Fruit fly (Drosophila melanogaster) whole organism, embryonic: Measurements from ENCODE around the gene raptor.

Source experiments
- ATbp ChIP-seq: fragments of 200-800 bp; sonication (Bioruptor generic); optimal IDR thresholded peaks from 2 replicates; lab custom pipeline; 2017; ENCODE audit warnings: missing biosample characterization, mild to moderate bottlenecking, missing genetic modification characterization, missing genetic modification reagents
- Ada2b ChIP-seq: fragments of 200-800 bp; sonication (Bioruptor generic); IDR thresholded peaks from 2 replicates; pipeline ENCODE4 v1.3.6; 2022; ENCODE audit warnings: missing biosample characterization, missing genetic modification characterization
- Asciz ChIP-seq: fragments of 200-800 bp; sonication (Bioruptor generic); optimal IDR thresholded peaks from 2 replicates; lab custom pipeline; 2017; ENCODE audit warnings: missing biosample characterization, mild to moderate bottlenecking, missing genetic modification characterization, missing genetic modification reagents
- Atf-2 ChIP-seq: fragments of 200-800 bp; sonication (Bioruptor generic); optimal IDR thresholded peaks from 2 replicates; lab custom pipeline; 2016; ENCODE audit warnings: missing biosample characterization, missing genetic modification characterization
- B-H2 ChIP-seq: fragments of 200-800 bp; sonication (Bioruptor generic); optimal IDR thresholded peaks from 2 replicates; lab custom pipeline; 2018; ENCODE audit warnings: missing biosample characterization, mild to moderate bottlenecking, missing genetic modification characterization
- Bgb ChIP-seq: fragments of 200-800 bp; sonication (Bioruptor generic); IDR thresholded peaks from 2 replicates; pipeline ENCODE4 v1.3.6; 2022; ENCODE audit warnings: missing biosample characterization, missing genetic modification characterization; ENCODE audit not compliant: partially characterized antibody
- CG10431 ChIP-seq: fragments of 200-800 bp; sonication (Bioruptor generic); optimal IDR thresholded peaks from 3 replicates; lab custom pipeline; 2018; ENCODE audit warnings: missing biosample characterization, mild to moderate bottlenecking, missing genetic modification characterization
- CG10462 ChIP-seq: fragments of 200-800 bp; sonication (Bioruptor generic); optimal IDR thresholded peaks from 2 replicates; lab custom pipeline; 2016; ENCODE audit warnings: missing biosample characterization, missing genetic modification characterization
- CG11504 ChIP-seq: fragments of 200-800 bp; sonication (Bioruptor generic); optimal IDR thresholded peaks from 3 replicates; lab custom pipeline; 2019; ENCODE audit warnings: missing biosample characterization, mild to moderate bottlenecking, missing genetic modification characterization, moderate library complexity
- CG11696 ChIP-seq: fragments of 200-800 bp; sonication (Bioruptor generic); IDR thresholded peaks from 2 replicates; pipeline ENCODE4 v1.3.6; 2022; ENCODE audit warnings: missing biosample characterization, missing genetic modification characterization
- CG13287 ChIP-seq: fragments of 200-800 bp; sonication (Bioruptor generic); IDR thresholded peaks from 2 replicates; pipeline ENCODE4 v1.3.6; 2022; ENCODE audit warnings: missing biosample characterization, missing genetic modification characterization; ENCODE audit not compliant: partially characterized antibody
- CG16815 ChIP-seq: fragments of 200-800 bp; sonication (Bioruptor generic); optimal IDR thresholded peaks from 3 replicates; lab custom pipeline; 2017; ENCODE audit warnings: missing biosample characterization, mild to moderate bottlenecking, missing genetic modification characterization
- CG17186 ChIP-seq: fragments of 200-800 bp; sonication (Bioruptor generic); optimal IDR thresholded peaks from 3 replicates; lab custom pipeline; 2017; ENCODE audit warnings: missing biosample characterization, missing genetic modification reagents, missing genetic modification characterization
- CG18262 ChIP-seq: fragments of 200-800 bp; optimal IDR thresholded peaks from 3 replicates; lab custom pipeline; 2019; ENCODE audit warnings: missing biosample characterization, mild to moderate bottlenecking, missing genetic modification characterization, moderate library complexity
- CG2202 ChIP-seq: fragments of 200-800 bp; sonication (Bioruptor generic); optimal IDR thresholded peaks from 2 replicates; lab custom pipeline; 2018; ENCODE audit warnings: missing biosample characterization, mild to moderate bottlenecking, missing genetic modification characterization
- CG2712 ChIP-seq: fragments of 200-800 bp; optimal IDR thresholded peaks from 3 replicates; lab custom pipeline; 2019; ENCODE audit warnings: missing biosample characterization, mild to moderate bottlenecking, missing genetic modification characterization, moderate library complexity
- CG3281 ChIP-seq: fragments of 200-800 bp; sonication (Bioruptor generic); optimal IDR thresholded peaks from 3 replicates; lab custom pipeline; 2017; ENCODE audit warnings: missing biosample characterization, mild to moderate bottlenecking, missing genetic modification characterization
- CG34376 ChIP-seq: fragments of 200-800 bp; sonication (Bioruptor generic); optimal IDR thresholded peaks from 2 replicates; lab custom pipeline; 2018; ENCODE audit warnings: missing biosample characterization, mild to moderate bottlenecking, missing genetic modification characterization
- CG3847 ChIP-seq: fragments of 200-800 bp; sonication (Bioruptor generic); IDR thresholded peaks from 2 replicates; pipeline ENCODE4 v1.3.6; 2022; ENCODE audit warnings: missing biosample characterization, missing genetic modification characterization
- CG4730 ChIP-seq: fragments of 200-800 bp; sonication (Bioruptor generic); IDR thresholded peaks from 2 replicates; pipeline ENCODE4 v1.3.6; 2022; ENCODE audit warnings: missing biosample characterization, missing genetic modification characterization
- CG6175 ChIP-seq: fragments of 200-800 bp; sonication (Bioruptor generic); IDR thresholded peaks from 3 replicates; pipeline ENCODE4 v1.3.6; 2022; ENCODE audit warnings: missing biosample characterization, missing genetic modification characterization
- CG6813 ChIP-seq: fragments of 200-800 bp; sonication (Bioruptor generic); optimal IDR thresholded peaks from 2 replicates; lab custom pipeline; 2017; ENCODE audit warnings: missing biosample characterization, missing genetic modification characterization, mild to moderate bottlenecking, moderate library complexity, missing genetic modification reagents
- CG7786 ChIP-seq: fragments of 200-800 bp; sonication (Bioruptor generic); optimal IDR thresholded peaks from 2 replicates; lab custom pipeline; 2016; ENCODE audit warnings: missing biosample characterization, missing genetic modification characterization
- CHES-1-like ChIP-seq: fragments of 200-800 bp; sonication (Bioruptor generic); optimal IDR thresholded peaks from 2 replicates; lab custom pipeline; 2016; ENCODE audit warnings: missing biosample characterization, missing genetic modification characterization
- Dip3 ChIP-seq: fragments of 200-800 bp; sonication (Bioruptor generic); optimal IDR thresholded peaks from 3 replicates; lab custom pipeline; 2016; ENCODE audit warnings: missing biosample characterization, missing genetic modification characterization
- Dp ChIP-seq: fragments of 200-800 bp; sonication (Bioruptor generic); optimal IDR thresholded peaks from 2 replicates; lab custom pipeline; 2018; ENCODE audit warnings: missing biosample characterization, mild to moderate bottlenecking, missing genetic modification characterization, moderate library complexity
- Fer1 ChIP-seq: fragments of 200-800 bp; sonication (Bioruptor generic); optimal IDR thresholded peaks from 2 replicates; lab custom pipeline; 2017; ENCODE audit warnings: missing biosample characterization, mild to moderate bottlenecking, missing genetic modification characterization
- Fer2 ChIP-seq: fragments of 200-800 bp; sonication (Bioruptor generic); optimal IDR thresholded peaks from 2 replicates; lab custom pipeline; 2018; ENCODE audit warnings: missing biosample characterization, mild to moderate bottlenecking, missing genetic modification characterization, moderate library complexity
- HLH4C ChIP-seq: fragments of 200-800 bp; sonication (Bioruptor generic); IDR thresholded peaks from 3 replicates; pipeline ENCODE4 v1.3.6; 2022; ENCODE audit warnings: missing biosample characterization, missing genetic modification characterization; ENCODE audit not compliant: partially characterized antibody
- HmgD ChIP-seq: fragments of 200-800 bp; sonication (Bioruptor generic); optimal IDR thresholded peaks from 3 replicates; lab custom pipeline; 2016; ENCODE audit warnings: missing biosample characterization, missing genetic modification characterization
- Meics ChIP-seq: fragments of 200-800 bp; sonication (Bioruptor generic); optimal IDR thresholded peaks from 2 replicates; lab custom pipeline; 2017; ENCODE audit warnings: missing biosample characterization, mild to moderate bottlenecking, missing genetic modification characterization
- NC2α ChIP-seq: fragments of 200-800 bp; sonication (Bioruptor generic); optimal IDR thresholded peaks from 2 replicates; lab custom pipeline; 2016; ENCODE audit warnings: missing biosample characterization, missing genetic modification characterization
- Nf-YC ChIP-seq: fragments of 200-800 bp; optimal IDR thresholded peaks from 3 replicates; lab custom pipeline; 2019; ENCODE audit warnings: missing biosample characterization, mild to moderate bottlenecking, missing genetic modification characterization, moderate library complexity
- PHDP ChIP-seq: fragments of 200-800 bp; sonication (Bioruptor generic); optimal IDR thresholded peaks from 3 replicates; lab custom pipeline; 2018; ENCODE audit warnings: missing biosample characterization, mild to moderate bottlenecking, missing genetic modification characterization, moderate library complexity
- TFAM ChIP-seq: fragments of 200-800 bp; sonication (Bioruptor generic); optimal IDR thresholded peaks from 2 replicates; lab custom pipeline; 2017; ENCODE audit warnings: missing biosample characterization, missing genetic modification characterization, inconsistent platforms
- abd-A ChIP-seq: fragments of 200-800 bp; sonication (Bioruptor generic); optimal IDR thresholded peaks from 3 replicates; lab custom pipeline; 2019; ENCODE audit warnings: missing biosample characterization, mild to moderate bottlenecking, missing genetic modification characterization, moderate library complexity
- cg ChIP-seq: fragments of 200-800 bp; sonication (Bioruptor generic); optimal IDR thresholded peaks from 3 replicates; lab custom pipeline; 2019; ENCODE audit warnings: missing biosample characterization, mild to moderate bottlenecking, missing genetic modification characterization, moderate library complexity
- crp ChIP-seq, 2 experiments: fragments of 200-800 bp; sonication (Bioruptor generic); optimal IDR thresholded peaks; 2 replicates in 1 of 2; 3 replicates in 1 of 2; lab custom pipeline; 2017; ENCODE audit warnings: missing biosample characterization in 2 of 2, missing genetic modification characterization in 2 of 2, mild to moderate bottlenecking in 1 of 2, moderate library complexity in 1 of 2
- dm ChIP-seq: fragments of 200-800 bp; sonication (Bioruptor generic); optimal IDR thresholded peaks from 3 replicates; lab custom pipeline; 2016; ENCODE audit warnings: missing biosample characterization, missing genetic modification characterization
- en ChIP-seq: fragments of 200-800 bp; sonication (Bioruptor generic); optimal IDR thresholded peaks from 2 replicates; lab custom pipeline; 2016; ENCODE audit warnings: missing biosample characterization, missing genetic modification characterization
- insv ChIP-seq, 2 experiments: fragments of 200-800 bp; sonication (Bioruptor generic); optimal IDR thresholded peaks; 3 replicates each; lab custom pipeline; 2016 to 2018; ENCODE audit warnings: missing biosample characterization in 2 of 2, missing genetic modification characterization in 2 of 2
- knrl ChIP-seq: fragments of 200-800 bp; sonication (Bioruptor generic); IDR thresholded peaks from 3 replicates; pipeline ENCODE4 v1.3.6; 2022; ENCODE audit warnings: missing biosample characterization, missing genetic modification characterization; ENCODE audit not compliant: partially characterized antibody
- nerfin-1 ChIP-seq: fragments of 200-800 bp; sonication (Bioruptor generic); optimal IDR thresholded peaks from 3 replicates; lab custom pipeline; 2019; ENCODE audit warnings: missing biosample characterization, mild to moderate bottlenecking, missing genetic modification characterization, moderate library complexity
- pb ChIP-seq: fragments of 200-800 bp; sonication (Bioruptor generic); optimal IDR thresholded peaks from 3 replicates; lab custom pipeline; 2016; ENCODE audit warnings: missing biosample characterization, missing genetic modification characterization
- sd ChIP-seq: fragments of 200-800 bp; sonication (Bioruptor generic); optimal IDR thresholded peaks from 3 replicates; lab custom pipeline; 2018; ENCODE audit warnings: missing biosample characterization, mild to moderate bottlenecking, missing genetic modification characterization, moderate library complexity
- slp2 ChIP-seq: fragments of 200-800 bp; sonication (Bioruptor generic); optimal IDR thresholded peaks from 2 replicates; lab custom pipeline; 2016; ENCODE audit warnings: missing biosample characterization, missing genetic modification characterization
- sob ChIP-seq: fragments of 200-800 bp; sonication (Bioruptor generic); IDR thresholded peaks from 2 replicates; pipeline ENCODE4 v1.3.6; 2022; ENCODE audit warnings: missing biosample characterization, missing genetic modification characterization
- unpg ChIP-seq: fragments of 200-800 bp; sonication (Bioruptor generic); optimal IDR thresholded peaks from 3 replicates; lab custom pipeline; 2018; ENCODE audit warnings: missing biosample characterization, mild to moderate bottlenecking, missing genetic modification characterization, moderate library complexity
- zen ChIP-seq: fragments of 200-800 bp; sonication (Bioruptor generic); optimal IDR thresholded peaks from 3 replicates; lab custom pipeline; 2018; ENCODE audit warnings: missing biosample characterization, mild to moderate bottlenecking, missing genetic modification characterization, moderate library complexity
- zfh2 ChIP-seq: fragments of 200-800 bp; sonication (Bioruptor generic); optimal IDR thresholded peaks from 2 replicates; lab custom pipeline; 2016; ENCODE audit warnings: missing biosample characterization, missing genetic modification characterization

raptor gene

DNA sequence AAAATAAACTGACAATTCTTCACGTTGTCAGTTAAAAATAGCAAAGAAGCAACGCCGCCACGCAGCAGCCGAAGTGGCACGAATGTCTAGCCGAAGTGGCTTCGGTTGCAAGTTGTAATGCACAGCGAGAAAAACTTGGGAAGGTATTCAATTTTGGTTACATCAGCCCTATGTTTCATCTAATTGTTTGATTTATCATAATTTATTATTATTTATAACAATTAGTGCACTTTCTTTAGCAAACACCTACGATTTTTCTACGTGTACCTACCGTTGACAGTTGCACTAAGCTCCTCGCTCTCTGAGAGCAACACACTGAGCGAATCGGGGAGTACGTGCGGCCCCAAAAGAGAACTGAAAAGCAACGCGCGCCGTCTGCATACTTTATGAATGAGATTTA is 15.2 kb downstream of the raptor start, which contains the start of gene Tsp5D (continued):
- TF ChIP-seq Dip3 (GFP tag; lab: Kevin White, UChicago) (no peak), CG18262 (tag; lab: Kevin White, UChicago) (peak; percentile 91), CG3281 (peak; percentile 75), CG17186 (peak; percentile 70), pb (GFP tag; lab: Kevin White, UChicago) (no peak), cg (GFP tag; lab: Kevin White, UChicago) (no peak), CG6175 (peak; percentile 87), insv (GFP tag; optimal IDR thresholded peaks at IDR 0.05; lab: Kevin White, UChicago) (peak in 1 of 2 experiments; percentile 7), CG11504 (tag; lab: Kevin White, UChicago) (peak; percentile 95), NC2α (GFP tag; lab: Kevin White, UChicago) (no peak), TFAM (peak; percentile 76), CG34376 (GFP tag; lab: Kevin White, UChicago) (no peak), CG10462 (GFP tag; lab: Kevin White, UChicago) (peak; percentile 83), crp (GFP tag; optimal IDR thresholded peaks at IDR 0.05; lab: Kevin White, UChicago) (peak in 1 of 2 experiments; percentile 40), CHES-1-like (GFP tag; lab: Kevin White, UChicago) (no peak), slp2 (no peak), Meics (GFP tag; lab: Kevin White, UChicago) (peak; percentile 83), PHDP (tag; lab: Kevin White, UChicago) (peak; percentile 91), zfh2 (GFP tag; lab: Kevin White, UChicago) (no peak), CG6813 (GFP tag; lab: Kevin White, UChicago) (peak; percentile 87), CG16815 (GFP tag; lab: Kevin White, UChicago) (peak; percentile 61), sob (GFP tag; lab: Robert Waterston, UW) (peak; percentile 95), nerfin-1 (tag; lab: Kevin White, UChicago) (peak; percentile 90), ATbp (GFP tag; lab: Kevin White, UChicago) (peak; percentile 97), zen (tag; lab: Kevin White, UChicago) (peak; percentile 81), B-H2 (GFP tag; lab: Kevin White, UChicago) (no peak), CG4730 (peak; percentile 92), Fer1 (peak; percentile 87), HLH4C (GFP tag; lab: Robert Waterston, UW) (no peak), Ada2b (GFP tag; lab: Robert Waterston, UW) (peak; percentile 95), Dp (GFP tag; lab: Kevin White, UChicago) (no peak), HmgD (GFP tag; lab: Kevin White, UChicago) (no peak), CG7786 (GFP tag; lab: Kevin White, UChicago) (no peak), Bgb (no peak), CG2202 (peak; percentile 78), Atf-2 (no peak), abd-A (tag; lab: Kevin White, UChicago) (no peak), CG11696 (GFP tag; lab: Robert Waterston, UW) (peak; percentile 78), unpg (GFP tag; lab: Kevin White, UChicago) (peak; percentile 94), knrl (GFP tag; lab: Robert Waterston, UW) (no peak), Fer2 (tag; lab: Kevin White, UChicago) (peak; percentile 61), sd (tag; lab: Kevin White, UChicago) (peak; percentile 73), en (no peak), CG13287 (GFP tag; lab: Robert Waterston, UW) (peak; percentile 18; the same call in 1 of the 2 replicates), Asciz (GFP tag; lab: Kevin White, UChicago) (peak; percentile 96), Nf-YC (tag; lab: Kevin White, UChicago) (peak; percentile 71), CG3847 (GFP tag; lab: Robert Waterston, UW) (peak; percentile 89), CG2712 (tag; lab: Kevin White, UChicago) (peak; percentile 95), dm (no peak), CG10431 (GFP tag; lab: Kevin White, UChicago) (peak; percentile 78)
